Worm (Caenorhabditis elegans): ENCODE data around the gene sre-36.

sre-36 gene

DNA sequence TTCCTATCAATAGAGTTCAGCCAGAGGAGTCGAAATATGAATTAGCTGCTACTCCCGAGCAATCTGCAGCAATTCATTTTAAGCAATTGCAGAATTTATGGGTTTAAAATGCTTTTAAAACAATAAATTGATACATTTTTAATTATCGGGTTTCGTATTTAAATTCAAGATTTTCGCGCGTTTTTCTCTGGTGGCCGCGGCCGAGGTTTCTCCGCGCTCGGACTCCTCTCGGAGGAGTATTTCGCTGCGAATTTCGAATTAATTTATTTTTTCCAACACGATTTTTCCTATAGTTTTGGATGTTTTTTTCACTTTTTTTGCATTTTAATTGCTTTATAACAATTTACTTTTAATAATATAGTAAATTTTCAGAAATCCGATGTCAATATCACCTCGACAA lies 2.0 kb downstream of the sre-36 start, which contains the start of gene F13A7.14:
Gene F13A7.14, plus strand, starts transcription at position 373 of the 400 bp plus-strand sequence.
- TF ChIP-seq Y67H2A.10 (GFP tag; conservative IDR thresholded peaks at IDR 0.05) (no peak), dox-1 (GFP tag; IDR thresholded peaks at IDR 0.05) (peak; percentile 75), K12H6.12 (tag; optimal IDR thresholded peaks at IDR 0.05) (peak; percentile 42), F49E8.2 (tag; optimal IDR thresholded peaks at IDR 0.05; ENCODE audit: insufficient read depth) (no peak), attf-6 (GFP tag; IDR thresholded peaks at IDR 0.05) (peak; percentile 76), mxl-1 (tag; optimal IDR thresholded peaks at IDR 0.05) (no peak), B0035.1 (tag; optimal IDR thresholded peaks at IDR 0.05) (no peak), B0019.2 (GFP tag; conservative IDR thresholded peaks at IDR 0.05) (no peak), T07F8.4 (tag; optimal IDR thresholded peaks at IDR 0.05) (no peak), snpc-3.4 (tag; optimal IDR thresholded peaks at IDR 0.05) (peak; percentile 31), sptf-2 (GFP tag; optimal IDR thresholded peaks at IDR 0.05) (no peak), C06A6.2 (GFP tag; conservative IDR thresholded peaks at IDR 0.05) (no peak; the same call in 1 of the 2 replicates), snpc-1.3 (tag; optimal IDR thresholded peaks at IDR 0.05; ENCODE audit: insufficient read depth) (peak; percentile 39), egl-44 (GFP tag; IDR thresholded peaks at IDR 0.05) (peak; percentile 17; the same call in 1 of the 2 replicates), F23B12.7 (tag; optimal IDR thresholded peaks at IDR 0.05; ENCODE audit: insufficient read depth) (peak; percentile 30), egl-18 (GFP tag; IDR thresholded peaks at IDR 0.05) (no peak), repo-1 (tag; optimal IDR thresholded peaks at IDR 0.05) (no peak), sdz-38 (tag; optimal IDR thresholded peaks at IDR 0.05) (no peak), snpc-1.1 (tag; optimal IDR thresholded peaks at IDR 0.05; ENCODE audit: insufficient read depth) (no peak), F55B11.4 (tag; optimal IDR thresholded peaks at IDR 0.05; ENCODE audit: borderline replicate concordance, insufficient read depth) (no peak), pha-4 (tag; optimal IDR thresholded peaks at IDR 0.05) (no peak), aptf-2 (GFP tag; conservative IDR thresholded peaks at IDR 0.05) (peak; percentile 72; the same call in 1 of the 2 replicates), chd-7 (tag; optimal IDR thresholded peaks at IDR 0.05) (peak; percentile 47), F57A8.1 (GFP tag; optimal IDR thresholded peaks at IDR 0.05) (no peak), him-1 (tag; optimal IDR thresholded peaks at IDR 0.05) (no peak), madf-10 (tag; optimal IDR thresholded peaks at IDR 0.05) (peak; percentile 42), F57C9.4 (tag; optimal IDR thresholded peaks at IDR 0.05) (no peak), zim-3 (tag; optimal IDR thresholded peaks at IDR 0.05) (no peak), somi-1 (GFP tag; optimal IDR thresholded peaks at IDR 0.05) (peak; percentile 2), tlf-1 (GFP tag; optimal IDR thresholded peaks at IDR 0.05) (no peak), ceh-27 (GFP tag; optimal IDR thresholded peaks at IDR 0.05) (peak; percentile 80), Y79H2A.3 (GFP tag; conservative IDR thresholded peaks at IDR 0.05) (no peak), gei-17 (GFP tag; optimal IDR thresholded peaks at IDR 0.05) (no peak), hrde-1 (tag; optimal IDR thresholded peaks at IDR 0.05; ENCODE audit: borderline replicate concordance) (no peak), rec-8 (tag; optimal IDR thresholded peaks at IDR 0.05) (peak in 1 of 2 experiments; percentile 40), sea-2 (GFP tag; IDR thresholded peaks at IDR 0.05) (no peak), attf-5 (GFP tag; optimal IDR thresholded peaks at IDR 0.05) (no peak), unc-130 (GFP tag; optimal IDR thresholded peaks at IDR 0.05) (peak; percentile 53), lin-54 (GFP tag; optimal IDR thresholded peaks at IDR 0.05) (peak; percentile 89), ztf-6 (GFP tag; IDR thresholded peaks at IDR 0.05) (no peak), ZK185.1 (tag; optimal IDR thresholded peaks at IDR 0.05; ENCODE audit: poor library complexity, severe bottlenecking) (peak; percentile 90), Y53G8AR.9 (GFP tag; conservative IDR thresholded peaks at IDR 0.05) (no peak; the same call in 1 of the 2 replicates), F52B5.7 (tag; optimal IDR thresholded peaks at IDR 0.05) (no peak), madf-6 (GFP tag; IDR thresholded peaks at IDR 0.05) (peak; percentile 82), atf-7 (tag; optimal IDR thresholded peaks at IDR 0.05) (no peak), tbx-9 (tag; optimal IDR thresholded peaks at IDR 0.05; ENCODE audit: borderline replicate concordance) (no peak), hmg-1.2 (GFP tag; IDR thresholded peaks at IDR 0.05) (no peak)

Data from whole organism, young adult.